Fruit fly (Drosophila melanogaster) whole organism, embryonic: ENCODE measurements around the gene CG7173.

Source experiments
- CG12769 ChIP-seq: fragments of 200-800 bp; sonication (Bioruptor generic); optimal IDR thresholded peaks from 2 replicates; lab custom pipeline; 2019; ENCODE audit warnings: missing biosample characterization, mild to moderate bottlenecking, missing genetic modification characterization, moderate library complexity
- CG1792 ChIP-seq: fragments of 200-800 bp; sonication (Bioruptor generic); optimal IDR thresholded peaks from 2 replicates; lab custom pipeline; 2016; ENCODE audit warnings: missing biosample characterization, missing genetic modification characterization
- CrebB ChIP-seq: fragments of 200-800 bp; sonication (Bioruptor generic); optimal IDR thresholded peaks from 3 replicates; lab custom pipeline; 2018; ENCODE audit warnings: missing biosample characterization, mild to moderate bottlenecking, missing genetic modification characterization
- Dp ChIP-seq: fragments of 200-800 bp; sonication (Bioruptor generic); optimal IDR thresholded peaks from 2 replicates; lab custom pipeline; 2018; ENCODE audit warnings: missing biosample characterization, mild to moderate bottlenecking, missing genetic modification characterization, moderate library complexity
- Lpt ChIP-seq: fragments of >200 bp; optimal IDR thresholded peaks from 2 replicates; lab custom pipeline; 2018; ENCODE audit warnings: missing biosample characterization, missing genetic modification characterization
- tll ChIP-seq, 2 experiments: fragments of 200-800 bp in 1 of 2; fragments of >200 bp in 1 of 2; sonication (Bioruptor generic) in 1 of 2; optimal IDR thresholded peaks; 2 replicates each; lab custom pipeline; 2017 to 2019; ENCODE audit warnings: missing biosample characterization in 2 of 2, missing genetic modification characterization in 2 of 2, mild to moderate bottlenecking in 1 of 2, moderate library complexity in 1 of 2

dm6 chr3L:21507955-21508354, 50.1 kb downstream of the CG7173 start:
- TF ChIP-seq Lpt (GFP tag; lab: Kevin White, UChicago) (no peak), Dp (no peak), tll (GFP tag; optimal IDR thresholded peaks at IDR 0.05; lab: Kevin White, UChicago) (no peak), CG1792 (GFP tag; lab: Kevin White, UChicago) (no peak), CG12769 (no peak), CrebB (no peak)
